Worm (Caenorhabditis elegans) whole organism, young adult: ENCODE measurements around the gene oac-40.

Source experiments
- Y67H2A.10 ChIP-seq: fragments of 200-800 bp; sonication (Bioruptor generic); conservative IDR thresholded peaks from 2 replicates; pipeline ENCODE4 v1.3.6; 2022; ENCODE audit warnings: missing genetic modification reagents, missing genetic modification characterization, missing compliant biosample characterization
- ceh-40 ChIP-seq: fragments of 200-800 bp; sonication (Bioruptor generic); IDR thresholded peaks from 2 replicates; pipeline ENCODE4 v1.3.6; 2022; ENCODE audit warnings: missing genetic modification characterization, missing compliant biosample characterization
- ceh-91 ChIP-seq: fragments of 200-800 bp; sonication (Bioruptor generic); IDR thresholded peaks from 2 replicates; pipeline ENCODE4 v1.3.6; 2022; ENCODE audit warnings: missing genetic modification reagents, missing genetic modification characterization, missing compliant biosample characterization
- dpff-1 ChIP-seq: sonication (generic microtip); optimal IDR thresholded peaks from 2 replicates; lab custom pipeline; 2017; ENCODE audit warnings: mild to moderate bottlenecking, missing genetic modification characterization, missing compliant biosample characterization
- efl-1 ChIP-seq: fragments of 150-350 bp; optimal IDR thresholded peaks from 2 replicates; lab custom pipeline; 2014; ENCODE audit warnings: missing biosample characterization, missing genetic modification reagents, missing genetic modification characterization
- lin-26 ChIP-seq: fragments of 200-800 bp; sonication (Bioruptor generic); IDR thresholded peaks from 2 replicates; pipeline ENCODE4 v1.3.6; 2022; ENCODE audit warnings: missing genetic modification reagents, missing genetic modification characterization, missing compliant biosample characterization
- lin-40 ChIP-seq: sonication (generic microtip); optimal IDR thresholded peaks from 2 replicates; lab custom pipeline; 2016; ENCODE audit warnings: missing genetic modification characterization, mild to moderate bottlenecking, missing compliant biosample characterization, missing genotype, missing genetic modification reagents
- mxl-1 ChIP-seq: sonication (generic microtip); optimal IDR thresholded peaks from 2 replicates; lab custom pipeline; 2016; ENCODE audit warnings: missing genetic modification characterization, missing compliant biosample characterization
- nhr-120 ChIP-seq: fragments of 200-800 bp; sonication (Bioruptor generic); IDR thresholded peaks from 2 replicates; pipeline ENCODE4 v1.3.6; 2022; ENCODE audit warnings: missing genetic modification characterization, missing compliant biosample characterization
- nhr-27 ChIP-seq: fragments of 200-800 bp; sonication (Bioruptor generic); optimal IDR thresholded peaks from 2 replicates; lab custom pipeline; 2018; ENCODE audit warnings: mild to moderate bottlenecking, missing genetic modification characterization, moderate library complexity, missing compliant biosample characterization
- tbx-9 ChIP-seq: sonication (generic microtip); optimal IDR thresholded peaks from 2 replicates; lab custom pipeline; 2016; ENCODE audit warnings: borderline replicate concordance, missing genetic modification characterization, inconsistent platforms, missing compliant biosample characterization
- unc-62 ChIP-seq: fragments of 150-350 bp; optimal IDR thresholded peaks from 2 replicates; lab custom pipeline; 2014; ENCODE audit warnings: missing biosample characterization, missing genetic modification reagents, missing genetic modification characterization

ce11 chrV:9018871-9019270, 2.3 kb downstream of the oac-40 start:
- TF ChIP-seq dpff-1 (tag; lab: Kevin White, UChicago) (no peak), efl-1 (no peak), mxl-1 (no peak), lin-26 (no peak), Y67H2A.10 (no peak), tbx-9 (tag; lab: Kevin White, UChicago) (no peak), lin-40 (tag; lab: Kevin White, UChicago) (no peak), ceh-40 (GFP tag; lab: Robert Waterston, UW) (no peak), nhr-120 (GFP tag; lab: Robert Waterston, UW) (no peak), nhr-27 (tag; lab: Kevin White, UChicago) (no peak), unc-62 (GFP tag; lab: Kevin White, UChicago) (no peak), ceh-91 (GFP tag; lab: Robert Waterston, UW) (no peak)
